Worm (Caenorhabditis elegans) whole organism, early embryonic: Measurements from ENCODE around the gene Y102A11A.9.
"Not testable (repeated sequence)": the region's sequence is repeated elsewhere in the genome, so short reads cannot be mapped to it uniquely, and the experiment has no call there.

Experiments used
- aly-1 ChIP-seq: sonication (generic microtip); optimal IDR thresholded peaks from 2 replicates; lab custom pipeline; 2016; ENCODE audit warnings: missing genetic modification characterization, missing compliant biosample characterization
- ama-1 ChIP-seq: fragments of 150-350 bp; optimal IDR thresholded peaks from 2 replicates; lab custom pipeline; 2014
- flt-1 ChIP-seq: fragments of 200-800 bp; sonication (Bioruptor generic); IDR thresholded peaks from 2 replicates; pipeline ENCODE4 v1.3.6; 2022; ENCODE audit warnings: missing genetic modification characterization, missing compliant biosample characterization
- hmg-4 ChIP-seq: fragments of 200-800 bp; sonication (Bioruptor generic); optimal IDR thresholded peaks from 2 replicates; lab custom pipeline; 2018; ENCODE audit warnings: mild to moderate bottlenecking, missing genetic modification characterization, missing compliant biosample characterization
- hnd-1 ChIP-seq: sonication (generic microtip); optimal IDR thresholded peaks from 2 replicates; lab custom pipeline; 2016; ENCODE audit warnings: missing genetic modification characterization, missing compliant biosample characterization
- tbx-11 ChIP-seq: fragments of 200-800 bp; sonication (Bioruptor generic); IDR thresholded peaks from 2 replicates; pipeline ENCODE4 v1.3.6; 2022; ENCODE audit warnings: missing genetic modification characterization, missing compliant biosample characterization
- tbx-37 ChIP-seq: fragments of 200-800 bp; sonication (Bioruptor generic); conservative IDR thresholded peaks from 2 replicates; pipeline ENCODE4 v1.3.6; 2022; ENCODE audit warnings: missing genetic modification reagents, missing genetic modification characterization, missing compliant biosample characterization

DNA sequence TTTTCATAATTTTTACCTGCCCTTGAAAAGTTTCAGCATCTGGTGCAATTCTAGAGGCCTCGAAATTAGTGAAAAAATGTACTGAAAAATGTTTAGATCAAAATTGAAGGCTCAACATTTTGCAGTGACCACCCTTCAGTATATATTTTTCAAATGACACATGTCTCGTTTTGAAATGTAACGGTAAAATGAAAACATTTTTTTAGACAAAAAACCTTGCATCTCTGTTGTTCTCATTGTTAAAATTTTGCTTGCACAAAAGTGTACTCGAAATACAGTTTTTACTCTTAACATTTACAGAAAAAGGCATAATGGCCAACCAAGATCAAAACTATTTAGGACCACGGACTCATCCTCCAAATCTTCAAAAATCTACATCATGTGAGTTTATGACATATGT, 13.4 kb downstream of the Y102A11A.9 start, which contains the start of gene Y102A11A.2:
- TF ChIP-seq hnd-1; tbx-37 (GFP tag; lab: Robert Waterston, UW); aly-1 (tag; lab: Kevin White, UChicago); ama-1 (lab: Kevin White, UChicago); hmg-4 (GFP tag; lab: Kevin White, UChicago); flt-1; tbx-11 (GFP tag; lab: Robert Waterston, UW): not testable (repeated sequence)
